Fruit fly (Drosophila melanogaster) whole organism, prepupa: Measurements from ENCODE around the gene CG15818.

Source experiments
- Blimp-1 ChIP-seq: fragments of 200-800 bp; sonication (Bioruptor generic); optimal IDR thresholded peaks from 3 replicates; lab custom pipeline; 2017; ENCODE audit warnings: missing biosample characterization, missing genetic modification characterization, mild to moderate bottlenecking, moderate library complexity, missing genetic modification reagents
- CG10631 ChIP-seq: fragments of 200-800 bp; sonication (Bioruptor generic); optimal IDR thresholded peaks from 2 replicates; lab custom pipeline; 2016; ENCODE audit warnings: missing biosample characterization, missing genetic modification characterization
- CG10669 ChIP-seq: fragments of 200-800 bp; sonication (Bioruptor generic); optimal IDR thresholded peaks from 3 replicates; lab custom pipeline; 2018; ENCODE audit warnings: missing biosample characterization, mild to moderate bottlenecking, missing genetic modification characterization, moderate library complexity
- CG11294 ChIP-seq: fragments of 200-800 bp; sonication (Bioruptor generic); IDR thresholded peaks from 2 replicates; pipeline ENCODE4 v1.3.6; 2022; ENCODE audit warnings: missing biosample characterization, missing genetic modification characterization
- CG11762 ChIP-seq: fragments of 200-800 bp; sonication (Bioruptor generic); optimal IDR thresholded peaks from 3 replicates; lab custom pipeline; 2016; ENCODE audit warnings: missing biosample characterization, missing genetic modification characterization; ENCODE audit not compliant: insufficient read depth
- CG11902 ChIP-seq: fragments of 200-800 bp; sonication (Bioruptor generic); optimal IDR thresholded peaks from 3 replicates; lab custom pipeline; 2016; ENCODE audit warnings: missing biosample characterization, missing genetic modification characterization
- CG15336 ChIP-seq: fragments of 200-800 bp; sonication (Bioruptor generic); IDR thresholded peaks from 2 replicates; pipeline ENCODE4 v1.3.6; 2022; ENCODE audit warnings: missing biosample characterization, missing genetic modification characterization
- CG1621 ChIP-seq: fragments of 200-800 bp; sonication (Bioruptor generic); optimal IDR thresholded peaks from 3 replicates; lab custom pipeline; 2018; ENCODE audit warnings: missing biosample characterization, mild to moderate bottlenecking, missing genetic modification characterization
- CG16779 ChIP-seq: fragments of 200-800 bp; sonication (Bioruptor generic); optimal IDR thresholded peaks from 3 replicates; lab custom pipeline; 2017; ENCODE audit warnings: missing biosample characterization, mild to moderate bottlenecking, missing genetic modification characterization
- CG3032 ChIP-seq: fragments of 200-800 bp; optimal IDR thresholded peaks from 2 replicates; lab custom pipeline; 2019; ENCODE audit warnings: missing biosample characterization, mild to moderate bottlenecking, missing genetic modification characterization, moderate library complexity
- CG31627 ChIP-seq: fragments of 200-800 bp; sonication (Bioruptor generic); optimal IDR thresholded peaks from 3 replicates; lab custom pipeline; 2016; ENCODE audit warnings: missing biosample characterization, missing genetic modification characterization
- CG32006 ChIP-seq: fragments of 200-800 bp; sonication (Bioruptor generic); optimal IDR thresholded peaks from 3 replicates; lab custom pipeline; 2017; ENCODE audit warnings: missing biosample characterization, mild to moderate bottlenecking, missing genetic modification characterization
- CG3919 ChIP-seq: fragments of 200-800 bp; sonication (Bioruptor generic); optimal IDR thresholded peaks from 3 replicates; lab custom pipeline; 2016; ENCODE audit warnings: missing biosample characterization, missing genetic modification characterization
- CG4318 ChIP-seq: fragments of 200-800 bp; sonication (Bioruptor generic); optimal IDR thresholded peaks from 3 replicates; lab custom pipeline; 2017; ENCODE audit warnings: missing biosample characterization, mild to moderate bottlenecking, missing genetic modification characterization
- CG6276 ChIP-seq: fragments of 200-800 bp; sonication (Bioruptor generic); optimal IDR thresholded peaks from 2 replicates; lab custom pipeline; 2017; ENCODE audit warnings: missing biosample characterization, mild to moderate bottlenecking, missing genetic modification characterization
- CG6792 ChIP-seq: fragments of 200-800 bp; sonication (Bioruptor generic); optimal IDR thresholded peaks from 3 replicates; lab custom pipeline; 2016; ENCODE audit warnings: missing biosample characterization, missing genetic modification characterization
- CG6808 ChIP-seq: fragments of 200-800 bp; sonication (Bioruptor generic); optimal IDR thresholded peaks from 3 replicates; lab custom pipeline; 2017; ENCODE audit warnings: missing biosample characterization, missing genetic modification characterization, mild to moderate bottlenecking, moderate library complexity, missing genetic modification reagents
- CG8119 ChIP-seq: fragments of 200-800 bp; sonication (Bioruptor generic); IDR thresholded peaks from 3 replicates; pipeline ENCODE4 v1.3.6; 2022; ENCODE audit warnings: missing biosample characterization, missing genetic modification characterization
- CG8632 ChIP-seq: fragments of 200-800 bp; sonication (Bioruptor generic); optimal IDR thresholded peaks from 3 replicates; lab custom pipeline; 2016; ENCODE audit warnings: missing biosample characterization, missing genetic modification characterization
- CG9139 ChIP-seq: fragments of 200-800 bp; sonication (Bioruptor generic); optimal IDR thresholded peaks from 3 replicates; lab custom pipeline; 2017; ENCODE audit warnings: missing biosample characterization, mild to moderate bottlenecking, missing genetic modification characterization
- Eip75B ChIP-seq: fragments of 200-800 bp; sonication (Bioruptor generic); optimal IDR thresholded peaks from 3 replicates; lab custom pipeline; 2016; ENCODE audit warnings: missing biosample characterization, missing genetic modification characterization
- Eip78C ChIP-seq: fragments of 200-800 bp; sonication (Bioruptor generic); peaks from one replicate; lab custom pipeline; 2016; ENCODE audit warnings: missing biosample characterization, missing genetic modification characterization
- Ets21C ChIP-seq: fragments of 200-800 bp; sonication (Bioruptor generic); optimal IDR thresholded peaks from 3 replicates; lab custom pipeline; 2016; ENCODE audit warnings: missing biosample characterization, missing genetic modification characterization
- Ets96B ChIP-seq: fragments of 200-800 bp; optimal IDR thresholded peaks from 2 replicates; lab custom pipeline; 2019; ENCODE audit warnings: missing biosample characterization, mild to moderate bottlenecking, missing genetic modification characterization, moderate library complexity
- Gug ChIP-seq: fragments of 200-800 bp; sonication (Bioruptor generic); IDR thresholded peaks from 2 replicates; pipeline ENCODE4 v1.3.6; 2022; ENCODE audit warnings: missing biosample characterization, missing genetic modification characterization
- Hr38 ChIP-seq: sonication (Bioruptor generic); optimal IDR thresholded peaks from 2 replicates; lab custom pipeline; 2016; ENCODE audit warnings: missing biosample characterization, missing genetic modification characterization
- Hr39 ChIP-seq: fragments of 200-800 bp; sonication (Bioruptor generic); optimal IDR thresholded peaks from 2 replicates; lab custom pipeline; 2016; ENCODE audit warnings: missing biosample characterization, missing genetic modification characterization
- Hr4 ChIP-seq: fragments of 200-800 bp; sonication (Bioruptor generic); optimal IDR thresholded peaks from 3 replicates; lab custom pipeline; 2016; ENCODE audit warnings: missing biosample characterization, missing genetic modification characterization
- Lpt ChIP-seq: fragments of 200-800 bp; sonication (Bioruptor generic); optimal IDR thresholded peaks from 3 replicates; lab custom pipeline; 2016; ENCODE audit warnings: missing biosample characterization, missing genetic modification characterization
- Met ChIP-seq: fragments of 200-800 bp; sonication (Bioruptor generic); optimal IDR thresholded peaks from 3 replicates; lab custom pipeline; 2016; ENCODE audit warnings: missing biosample characterization, missing genetic modification characterization
- Smox ChIP-seq: fragments of 200-800 bp; sonication (Bioruptor generic); optimal IDR thresholded peaks from 3 replicates; lab custom pipeline; 2016; ENCODE audit warnings: missing biosample characterization, missing genetic modification characterization
- Sox14 ChIP-seq: fragments of 200-800 bp; sonication (Bioruptor generic); optimal IDR thresholded peaks from 3 replicates; lab custom pipeline; 2016; ENCODE audit warnings: missing biosample characterization, missing genetic modification characterization
- Sox15 ChIP-seq: fragments of 200-800 bp; sonication (Bioruptor generic); optimal IDR thresholded peaks from 3 replicates; lab custom pipeline; 2016; ENCODE audit warnings: missing biosample characterization, missing genetic modification characterization
- achi ChIP-seq: fragments of 200-800 bp; sonication (Bioruptor generic); optimal IDR thresholded peaks from 3 replicates; lab custom pipeline; 2016; ENCODE audit warnings: missing biosample characterization, missing genetic modification characterization
- acj6 ChIP-seq: fragments of 200-800 bp; sonication (Bioruptor generic); optimal IDR thresholded peaks from 3 replicates; lab custom pipeline; 2016; ENCODE audit warnings: missing biosample characterization, missing genetic modification characterization
- cyc ChIP-seq: fragments of 200-800 bp; sonication (Bioruptor generic); optimal IDR thresholded peaks from 3 replicates; lab custom pipeline; 2016; ENCODE audit warnings: missing biosample characterization, missing genetic modification characterization
- dsx ChIP-seq: fragments of 200-800 bp; optimal IDR thresholded peaks from 3 replicates; lab custom pipeline; 2019; ENCODE audit warnings: missing biosample characterization, mild to moderate bottlenecking, missing genetic modification characterization, moderate library complexity; ENCODE audit not compliant: poor library complexity, severe bottlenecking
- fd59A ChIP-seq: fragments of 200-800 bp; sonication (Bioruptor generic); optimal IDR thresholded peaks from 2 replicates; lab custom pipeline; 2017; ENCODE audit warnings: missing biosample characterization, mild to moderate bottlenecking, missing genetic modification characterization, missing genetic modification reagents
- fkh ChIP-seq: fragments of 200-800 bp; sonication (Bioruptor generic); optimal IDR thresholded peaks from 3 replicates; lab custom pipeline; 2017; ENCODE audit warnings: missing biosample characterization, mild to moderate bottlenecking, missing genetic modification characterization, moderate library complexity
- net ChIP-seq: fragments of 200-800 bp; sonication (Bioruptor generic); optimal IDR thresholded peaks from 3 replicates; lab custom pipeline; 2016; ENCODE audit warnings: missing biosample characterization, missing genetic modification characterization
- pdm3 ChIP-seq: fragments of 200-800 bp; sonication (Bioruptor generic); optimal IDR thresholded peaks from 3 replicates; lab custom pipeline; 2016; ENCODE audit warnings: missing biosample characterization, missing genetic modification characterization
- salr ChIP-seq, 2 experiments: fragments of 200-800 bp; sonication (Bioruptor generic); optimal IDR thresholded peaks; 3 replicates each; lab custom pipeline; 2016 to 2018; ENCODE audit warnings: missing biosample characterization in 2 of 2, missing genetic modification characterization in 2 of 2, mild to moderate bottlenecking in 1 of 2
- spab ChIP-seq: fragments of 200-800 bp; sonication (Bioruptor generic); optimal IDR thresholded peaks from 2 replicates; lab custom pipeline; 2017; ENCODE audit warnings: missing biosample characterization, mild to moderate bottlenecking, missing genetic modification characterization, missing genetic modification reagents
- svp ChIP-seq: fragments of 200-800 bp; sonication (Bioruptor generic); peaks from one replicate; lab custom pipeline; 2016; ENCODE audit warnings: missing biosample characterization, missing genetic modification characterization
- vri ChIP-seq: fragments of 200-800 bp; sonication (Bioruptor generic); optimal IDR thresholded peaks from 3 replicates; lab custom pipeline; 2016; ENCODE audit warnings: missing biosample characterization, mild to moderate bottlenecking, missing genetic modification characterization

Gene CG15818

DNA sequence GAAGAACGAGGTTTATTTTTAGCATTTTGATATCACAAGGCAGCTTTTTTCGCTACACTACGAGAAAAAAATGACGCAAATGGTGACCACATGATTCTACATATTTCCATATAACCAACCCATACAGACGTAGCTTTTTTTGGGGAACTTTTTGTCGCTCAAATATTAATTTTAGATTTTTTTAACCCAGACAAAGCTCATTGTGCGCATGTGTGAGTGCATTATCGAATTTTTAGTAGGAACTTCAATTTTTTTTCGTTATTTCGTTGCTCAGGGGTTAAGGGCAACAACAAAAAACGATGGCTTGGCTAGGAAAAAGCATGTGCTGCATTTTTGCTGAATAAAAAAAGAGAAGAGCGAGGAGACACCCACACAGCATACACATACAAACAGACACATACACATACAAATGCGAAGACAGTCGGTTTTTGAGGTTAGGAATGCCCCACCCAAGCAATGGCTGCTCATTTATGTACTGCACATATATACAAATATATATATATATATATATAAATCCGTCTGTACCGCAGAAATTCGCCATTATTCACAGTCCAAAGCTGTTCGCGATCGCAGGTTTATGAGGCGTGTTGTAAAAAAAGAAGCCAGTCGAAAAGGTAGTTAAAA lies 13.7 kb downstream of the CG15818 start (continued):
- TF ChIP-seq CG11762 (GFP tag; lab: Kevin White, UChicago) (no peak), Sox15 (peak; percentile 31), CG10631 (GFP tag; lab: Kevin White, UChicago) (peak; percentile 69), CG6808 (GFP tag; lab: Kevin White, UChicago) (peak; percentile 11), spab (peak; percentile 32), CG15336 (GFP tag; lab: Robert Waterston, UW) (peak; percentile 63), vri (GFP tag; lab: Kevin White, UChicago) (peak; percentile 6), CG16779 (tag; lab: Kevin White, UChicago) (no peak), fd59A (GFP tag; lab: Kevin White, UChicago) (peak; percentile 24), Gug (GFP tag; lab: Robert Waterston, UW) (0 out of 2 replicates have a peak, but pooled peaks have one; percentile 17), pdm3 (GFP tag; lab: Kevin White, UChicago) (peak; percentile 61), Hr4 (peak; percentile 67), achi (GFP tag; lab: Kevin White, UChicago) (peak; percentile 24), Lpt (no peak), CG3032 (peak; percentile 53), Sox14 (GFP tag; lab: Kevin White, UChicago) (peak; percentile 71), Smox (peak; percentile 13), CG31627 (GFP tag; lab: Kevin White, UChicago) (peak; percentile 55), CG32006 (peak; percentile 75), Blimp-1 (GFP tag; lab: Kevin White, UChicago) (no peak), CG3919 (GFP tag; lab: Kevin White, UChicago) (peak; percentile 13), net (GFP tag; lab: Kevin White, UChicago) (peak; percentile 52), CG10669 (GFP tag; lab: Kevin White, UChicago) (peak; percentile 49), acj6 (peak; percentile 40), dsx (GFP tag; lab: Kevin White, UChicago) (no peak), svp (GFP tag; lab: Kevin White, UChicago) (peak; percentile 80), CG6792 (GFP tag; lab: Kevin White, UChicago) (peak; percentile 36), CG8119 (peak; percentile 41; the same call in 1 of the 3 replicates)

DNA sequence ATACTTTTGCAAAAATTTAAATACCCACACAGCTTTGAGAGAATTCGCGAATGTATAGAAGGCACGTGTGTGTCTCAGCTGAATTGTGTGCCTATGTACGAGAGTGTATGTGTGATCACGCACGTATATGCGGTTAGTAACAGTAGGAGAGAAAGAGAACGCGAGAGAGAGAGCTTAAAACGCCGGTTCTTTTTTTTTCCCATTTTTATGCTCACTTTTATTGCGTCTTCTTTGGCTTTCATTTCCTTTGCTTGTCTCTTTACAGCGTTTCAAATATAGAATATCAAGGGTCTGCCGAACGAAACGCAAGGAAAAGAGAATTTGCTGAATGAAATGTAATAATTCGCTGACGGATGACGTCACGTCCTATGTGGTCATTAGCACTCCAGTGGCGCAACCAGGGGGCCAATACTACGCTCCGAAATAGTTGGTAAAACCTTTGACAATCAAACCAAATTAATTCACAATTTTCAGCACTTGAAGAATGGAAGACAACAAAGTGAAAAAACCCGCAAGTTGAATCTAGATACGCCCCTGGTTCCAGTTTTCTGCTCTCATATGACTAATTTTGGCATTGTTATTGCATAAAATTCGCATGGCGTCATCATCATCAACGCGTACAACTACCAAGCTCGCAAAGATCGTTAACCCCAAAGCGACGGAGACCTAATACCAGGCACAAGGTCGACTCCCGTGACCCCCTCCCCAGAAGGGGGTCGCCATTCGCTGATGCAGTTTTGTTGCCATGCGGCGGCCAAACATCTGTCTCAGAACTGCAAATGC lies 14.4 kb downstream of the CG15818 start:
- TF ChIP-seq CG6276 (GFP tag; lab: Kevin White, UChicago) (peak; percentile 54), salr (GFP tag; optimal IDR thresholded peaks at IDR 0.05; lab: Kevin White, UChicago) (peak; percentile 24 to 31), CG11294 (GFP tag; lab: Robert Waterston, UW) (peak; percentile 70; the same call in 1 of the 2 replicates), CG6808 (GFP tag; lab: Kevin White, UChicago) (peak; percentile 13), pdm3 (GFP tag; lab: Kevin White, UChicago) (peak; percentile 84), Sox14 (GFP tag; lab: Kevin White, UChicago) (peak; percentile 89), spab (peak; percentile 44), Ets21C (GFP tag; lab: Kevin White, UChicago) (peak; percentile 87), Hr4 (peak; percentile 68), cyc (GFP tag; lab: Kevin White, UChicago) (peak; percentile 91), achi (GFP tag; lab: Kevin White, UChicago) (peak; percentile 80), CG9139 (GFP tag; lab: Kevin White, UChicago) (no peak), Hr39 (GFP tag; lab: Kevin White, UChicago) (peak; percentile 94), CG11762 (GFP tag; lab: Kevin White, UChicago) (peak; percentile 29), Met (peak; percentile 91), vri (GFP tag; lab: Kevin White, UChicago) (peak; percentile 97), svp (GFP tag; lab: Kevin White, UChicago) (peak; percentile 96), CG8119 (peak; percentile 69), Blimp-1 (GFP tag; lab: Kevin White, UChicago) (peak; percentile 45), Hr38 (GFP tag; lab: Kevin White, UChicago) (no peak), Eip75B (GFP tag; lab: Kevin White, UChicago) (peak; percentile 71), CG3919 (GFP tag; lab: Kevin White, UChicago) (peak; percentile 85), CG4318 (GFP tag; lab: Kevin White, UChicago) (peak; percentile 13), Ets96B (tag; lab: Kevin White, UChicago) (peak; percentile 56), CG10631 (GFP tag; lab: Kevin White, UChicago) (peak; percentile 69), CG1621 (tag; lab: Kevin White, UChicago) (peak; percentile 46), CG8632 (GFP tag; lab: Kevin White, UChicago) (peak; percentile 62), CG3032 (peak; percentile 56), Eip78C (GFP tag; lab: Kevin White, UChicago) (peak; percentile 92), net (GFP tag; lab: Kevin White, UChicago) (peak; percentile 77), CG11902 (peak; percentile 76), fkh (GFP tag; lab: Kevin White, UChicago) (no peak)
